Worm (Caenorhabditis elegans): Measurements from ENCODE around the gene nhr-162.

Gene nhr-162

ce11 chrV:7017059-7017458 is 25.4 kb upstream of the nhr-162 start, which contains the start of gene srsx-32:
TSS of gene srsx-32 (plus strand) at chrV:7017359.
- no peak for TF ChIP-seq ceh-16 (tag; optimal IDR thresholded peaks at IDR 0.05)
- TF ChIP-seq pqm-1 (tag; optimal IDR thresholded peaks at IDR 0.05) = no peak
- TF ChIP-seq snpc-4 (tag; optimal IDR thresholded peaks at IDR 0.05) = no peak
- no peak for TF ChIP-seq nhr-25 (tag; optimal IDR thresholded peaks at IDR 0.05)
- TF ChIP-seq elt-1 (tag; optimal IDR thresholded peaks at IDR 0.05) = no peak
- TF ChIP-seq hmg-11 (tag; optimal IDR thresholded peaks at IDR 0.05) = no peak

ce11 chrV:7015872-7016271 is 24.2 kb upstream of the nhr-162 start, which contains the start of gene C33G8.13:
TSS of gene C33G8.13 (minus strand) at chrV:7015972.
- TF ChIP-seq nhr-11 (tag; optimal IDR thresholded peaks at IDR 0.05) = no peak
- TF ChIP-seq unc-39 (tag; optimal IDR thresholded peaks at IDR 0.05) = no peak
- no peak for TF ChIP-seq R02D3.7 (tag; optimal IDR thresholded peaks at IDR 0.05)
- TF ChIP-seq daf-12 (tag; optimal IDR thresholded peaks at IDR 0.05) = no peak
- TF ChIP-seq skn-1 (tag; optimal IDR thresholded peaks at IDR 0.05) = no peak
- no peak for TF ChIP-seq pqm-1 (tag; optimal IDR thresholded peaks at IDR 0.05)
- TF ChIP-seq ztf-11 (tag; optimal IDR thresholded peaks at IDR 0.05) = no peak
- no peak for TF ChIP-seq sea-2 (GFP tag; optimal IDR thresholded peaks at IDR 0.05)
- no peak for TF ChIP-seq eor-1 (tag; optimal IDR thresholded peaks at IDR 0.05)
- no peak for TF ChIP-seq lin-39 (tag; optimal IDR thresholded peaks at IDR 0.05)
- TF ChIP-seq unc-62 (GFP tag; optimal IDR thresholded peaks at IDR 0.05) = no peak
- TF ChIP-seq nhr-237 (tag; optimal IDR thresholded peaks at IDR 0.05) = no peak
- no peak for TF ChIP-seq mdl-1 (tag; optimal IDR thresholded peaks at IDR 0.05)
- TF ChIP-seq lin-15B (tag; optimal IDR thresholded peaks at IDR 0.05) = no peak
- TF ChIP-seq nhr-43 (tag; optimal IDR thresholded peaks at IDR 0.05; ENCODE audit: poor library complexity, severe bottlenecking) = no peak
- TF ChIP-seq nhr-77 (tag; optimal IDR thresholded peaks at IDR 0.05) = no peak

ce11 chrV:7012617-7013016 is 20.9 kb upstream of the nhr-162 start, which contains the start of gene srw-127:
TSS of gene srw-127 (plus strand) at chrV:7012917.
- TF ChIP-seq snpc-4 (tag; optimal IDR thresholded peaks at IDR 0.05) = no peak
- TF ChIP-seq eor-1 (tag; optimal IDR thresholded peaks at IDR 0.05) = no peak
- TF ChIP-seq unc-62 (GFP tag; optimal IDR thresholded peaks at IDR 0.05) = no peak
- TF ChIP-seq nhr-28 (tag; optimal IDR thresholded peaks at IDR 0.05) = no peak
- no peak for TF ChIP-seq egl-5 (tag; optimal IDR thresholded peaks at IDR 0.05)
- TF ChIP-seq mdl-1 (tag; optimal IDR thresholded peaks at IDR 0.05) = no peak
- no peak for TF ChIP-seq aly-2 (tag; optimal IDR thresholded peaks at IDR 0.05)

ce11 chrV:7009461-7009860 is 17.8 kb upstream of the nhr-162 start, which contains the start of gene C33G8.2:
TSS of gene C33G8.2 (plus strand) at chrV:7009761.
- TF ChIP-seq pha-4 (tag; optimal IDR thresholded peaks at IDR 0.05) (no peak), zag-1 (tag; optimal IDR thresholded peaks at IDR 0.05) (no peak), tbx-2 (tag; optimal IDR thresholded peaks at IDR 0.05) (no peak), sea-2 (GFP tag; optimal IDR thresholded peaks at IDR 0.05) (no peak), unc-62 (GFP tag; optimal IDR thresholded peaks at IDR 0.05) (no peak), daf-12 (tag; optimal IDR thresholded peaks at IDR 0.05) (no peak), fos-1 (tag; optimal IDR thresholded peaks at IDR 0.05) (no peak), nhr-12 (tag; optimal IDR thresholded peaks at IDR 0.05) (no peak), ceh-16 (tag; optimal IDR thresholded peaks at IDR 0.05) (no peak), nhr-43 (tag; optimal IDR thresholded peaks at IDR 0.05; ENCODE audit: poor library complexity, severe bottlenecking) (no peak), nhr-28 (tag; optimal IDR thresholded peaks at IDR 0.05) (no peak), skn-1 (tag; optimal IDR thresholded peaks at IDR 0.05) (no peak), lin-39 (tag; optimal IDR thresholded peaks at IDR 0.05) (no peak), elt-2 (tag; optimal IDR thresholded peaks at IDR 0.05) (no peak), nhr-25 (tag; optimal IDR thresholded peaks at IDR 0.05) (no peak)

ce11 chrV:7007307-7007706 is 15.6 kb upstream of the nhr-162 start, which contains the start of gene drd-10:
TSS of gene drd-10 (plus strand) at chrV:7007607.
- TF ChIP-seq aly-2 (tag; optimal IDR thresholded peaks at IDR 0.05) = no peak

- TF ChIP-seq R02D3.7 (tag; optimal IDR thresholded peaks at IDR 0.05) = no peak
- TF ChIP-seq nhr-237 (tag; optimal IDR thresholded peaks at IDR 0.05) = no peak
- TF ChIP-seq nhr-77 (tag; optimal IDR thresholded peaks at IDR 0.05) = no peak
- no peak for TF ChIP-seq lsy-12 (tag; optimal IDR thresholded peaks at IDR 0.05)
- TF ChIP-seq ztf-4 (tag; optimal IDR thresholded peaks at IDR 0.05) = no peak
- no peak for TF ChIP-seq eor-1 (tag; optimal IDR thresholded peaks at IDR 0.05)
- TF ChIP-seq aly-2 (tag; optimal IDR thresholded peaks at IDR 0.05) = no peak
- no peak for TF ChIP-seq lin-39 (tag; optimal IDR thresholded peaks at IDR 0.05)
- no peak for TF ChIP-seq nhr-23 (tag; optimal IDR thresholded peaks at IDR 0.05)
- TF ChIP-seq nhr-28 (tag; optimal IDR thresholded peaks at IDR 0.05) = no peak
These were observed 14.3 kb upstream of the nhr-162 start, which contains the start of gene spig-10 for ce11 chrV:7005964-7006363. TSS of gene spig-10 (plus strand) at chrV:7006264.

Measured in whole organism, L3 larva.